Worm (Caenorhabditis elegans) whole organism, L1 larva: ENCODE measurements around the gene try-9.
A peak's percentile ranks its signal among the peaks of the same experiment; 100 is the strongest.

ENCODE experiments used
- C34B4.2 ChIP-seq: sonication (generic microtip); optimal IDR thresholded peaks from 2 replicates; lab custom pipeline; 2017; ENCODE audit warnings: mild to moderate bottlenecking, missing genetic modification characterization, missing compliant biosample characterization
- F16B12.6 ChIP-seq: fragments of 150-350 bp; optimal IDR thresholded peaks from 2 replicates; lab custom pipeline; 2014; ENCODE audit warnings: missing biosample characterization, missing genetic modification characterization
- Y116A8C.19 ChIP-seq: sonication (generic microtip); optimal IDR thresholded peaks from 2 replicates; lab custom pipeline; 2016; ENCODE audit warnings: missing compliant biosample characterization, missing genetic modification characterization, borderline replicate concordance
- alr-1 ChIP-seq: fragments of 200-800 bp; sonication (Bioruptor generic); optimal IDR thresholded peaks from 2 replicates; lab custom pipeline; 2018; ENCODE audit warnings: borderline replicate concordance, mild to moderate bottlenecking, missing genetic modification characterization, missing compliant biosample characterization
- ama-1 ChIP-seq: fragments of 150-350 bp; optimal IDR thresholded peaks from 2 replicates; lab custom pipeline; 2014
- blmp-1 ChIP-seq: fragments of 150-350 bp; optimal IDR thresholded peaks from 2 replicates; lab custom pipeline; 2014; ENCODE audit warnings: missing biosample characterization, missing genetic modification characterization
- ceh-63 ChIP-seq: fragments of 200-800 bp; sonication (Bioruptor generic); optimal IDR thresholded peaks from 2 replicates; lab custom pipeline; 2018; ENCODE audit warnings: mild to moderate bottlenecking, missing genetic modification characterization, missing compliant biosample characterization
- ceh-88 ChIP-seq: fragments of 200-800 bp; sonication (Bioruptor generic); IDR thresholded peaks from 2 replicates; pipeline ENCODE4 v1.3.6; 2022; ENCODE audit warnings: missing genetic modification characterization, missing compliant biosample characterization
- ces-1 ChIP-seq: fragments of 150-350 bp; optimal IDR thresholded peaks from 2 replicates; lab custom pipeline; 2014; ENCODE audit warnings: missing biosample characterization, missing genetic modification reagents, missing genetic modification characterization
- dsc-1 ChIP-seq: sonication (generic microtip); optimal IDR thresholded peaks from 2 replicates; lab custom pipeline; 2016; ENCODE audit warnings: mild to moderate bottlenecking, missing genetic modification characterization, missing compliant biosample characterization
- efl-1 ChIP-seq, 4 experiments: fragments of 150-350 bp; optimal IDR thresholded peaks in 3 of 4; peaks in 1 of 4; 1 replicate in 1 of 4; 2 replicates in 3 of 4; lab custom pipeline; 2014; ENCODE audit warnings: missing biosample characterization in 2 of 4, missing genetic modification characterization in 2 of 4, missing genetic modification reagents in 2 of 4
- egl-13 ChIP-seq: sonication (generic microtip); optimal IDR thresholded peaks from 2 replicates; lab custom pipeline; 2016; ENCODE audit warnings: missing genotype, missing genetic modification reagents, missing genetic modification characterization, missing compliant biosample characterization
- elt-2 ChIP-seq: sonication (generic microtip); optimal IDR thresholded peaks from 2 replicates; lab custom pipeline; 2016; ENCODE audit warnings: missing genetic modification characterization, mild to moderate bottlenecking, inconsistent platforms, missing compliant biosample characterization, missing genetic modification reagents
- fkh-4 ChIP-seq: sonication (generic microtip); optimal IDR thresholded peaks from 2 replicates; lab custom pipeline; 2016; ENCODE audit warnings: missing compliant biosample characterization, missing genetic modification characterization, borderline replicate concordance
- fkh-8 ChIP-seq: sonication (generic microtip); optimal IDR thresholded peaks from 2 replicates; lab custom pipeline; 2016; ENCODE audit warnings: mild to moderate bottlenecking, missing genetic modification characterization, missing compliant biosample characterization
- hlh-4 ChIP-seq: sonication (generic microtip); optimal IDR thresholded peaks from 2 replicates; lab custom pipeline; 2016; ENCODE audit warnings: mild to moderate bottlenecking, missing genetic modification characterization, missing compliant biosample characterization
- lin-13 ChIP-seq: fragments of 150-350 bp; optimal IDR thresholded peaks from 2 replicates; lab custom pipeline; 2014; ENCODE audit warnings: missing biosample characterization, missing genetic modification reagents, missing genetic modification characterization
- lin-14 ChIP-seq: fragments of 200-800 bp; sonication (Bioruptor generic); optimal IDR thresholded peaks from 2 replicates; lab custom pipeline; 2018; ENCODE audit warnings: mild to moderate bottlenecking, missing genetic modification characterization, moderate library complexity, missing compliant biosample characterization
- lin-35 ChIP-seq, 2 experiments: fragments of 150-350 bp; optimal IDR thresholded peaks; 2 replicates each; lab custom pipeline; 2014; ENCODE audit warnings: missing biosample characterization in 2 of 2, missing genetic modification characterization in 2 of 2, missing genetic modification reagents in 2 of 2
- lin-39 ChIP-seq: fragments of 150-350 bp; optimal IDR thresholded peaks from 2 replicates; lab custom pipeline; 2014; ENCODE audit warnings: missing biosample characterization, missing genetic modification reagents, missing genetic modification characterization
- lir-3 ChIP-seq: sonication (generic microtip); optimal IDR thresholded peaks from 2 replicates; lab custom pipeline; 2016; ENCODE audit warnings: mild to moderate bottlenecking, missing genetic modification characterization, moderate library complexity, missing compliant biosample characterization; ENCODE audit not compliant: poor library complexity
- lsy-2 ChIP-seq, 2 experiments: fragments of 150-350 bp; optimal IDR thresholded peaks; 2 replicates each; lab custom pipeline; 2014; ENCODE audit warnings: missing biosample characterization in 2 of 2, missing genetic modification characterization in 2 of 2
- mef-2 ChIP-seq: fragments of 150-350 bp; optimal IDR thresholded peaks from 2 replicates; lab custom pipeline; 2014; ENCODE audit warnings: missing biosample characterization, missing genetic modification characterization
- nhr-11 ChIP-seq: fragments of 150-350 bp; optimal IDR thresholded peaks from 2 replicates; lab custom pipeline; 2014; ENCODE audit warnings: missing biosample characterization, missing genetic modification characterization
- nhr-12 ChIP-seq: sonication (generic microtip); optimal IDR thresholded peaks from 2 replicates; lab custom pipeline; 2017; ENCODE audit warnings: missing biosample characterization, missing genetic modification characterization
- nhr-237 ChIP-seq: fragments of 150-350 bp; optimal IDR thresholded peaks from 2 replicates; lab custom pipeline; 2014; ENCODE audit warnings: missing biosample characterization, missing genetic modification characterization
- nhr-28 ChIP-seq: fragments of 150-350 bp; optimal IDR thresholded peaks from 2 replicates; lab custom pipeline; 2014; ENCODE audit warnings: missing biosample characterization, missing genetic modification characterization
- nhr-47 ChIP-seq: sonication (generic microtip); optimal IDR thresholded peaks from 2 replicates; lab custom pipeline; 2016; ENCODE audit warnings: mild to moderate bottlenecking, missing genetic modification characterization, moderate library complexity, missing compliant biosample characterization
- nhr-71 ChIP-seq: sonication (generic microtip); optimal IDR thresholded peaks from 2 replicates; lab custom pipeline; 2016; ENCODE audit warnings: mild to moderate bottlenecking, missing genetic modification characterization, moderate library complexity, missing compliant biosample characterization
- nhr-76 ChIP-seq: sonication (generic microtip); optimal IDR thresholded peaks from 2 replicates; lab custom pipeline; 2017; ENCODE audit warnings: missing biosample characterization, missing genetic modification characterization
- nhr-84 ChIP-seq: sonication (generic microtip); optimal IDR thresholded peaks from 2 replicates; lab custom pipeline; 2017; ENCODE audit warnings: missing biosample characterization, missing genetic modification characterization
- nhr-85 ChIP-seq: sonication (generic microtip); peaks from one replicate; lab custom pipeline; 2016; ENCODE audit warnings: missing genetic modification characterization, inconsistent platforms, missing compliant biosample characterization
- pag-3 ChIP-seq: sonication (generic microtip); optimal IDR thresholded peaks from 2 replicates; lab custom pipeline; 2017; ENCODE audit warnings: missing genetic modification characterization, mild to moderate bottlenecking, missing compliant biosample characterization, antibody characterized with exemption, borderline replicate concordance; ENCODE audit not compliant: insufficient read depth
- pqm-1 ChIP-seq: sonication (generic microtip); optimal IDR thresholded peaks from 3 replicates; lab custom pipeline; 2017; ENCODE audit warnings: missing biosample characterization, missing genetic modification characterization
- snpc-4 ChIP-seq: fragments of 150-350 bp; optimal IDR thresholded peaks from 2 replicates; lab custom pipeline; 2014; ENCODE audit warnings: missing biosample characterization, missing genetic modification characterization
- snu-23 ChIP-seq: sonication (generic microtip); optimal IDR thresholded peaks from 2 replicates; lab custom pipeline; 2016; ENCODE audit warnings: missing genetic modification characterization, missing compliant biosample characterization
- sox-4 ChIP-seq: sonication (generic microtip); optimal IDR thresholded peaks from 2 replicates; lab custom pipeline; 2016; ENCODE audit warnings: missing genetic modification characterization, missing compliant biosample characterization
- sptf-1 ChIP-seq: fragments of 150-350 bp; optimal IDR thresholded peaks from 2 replicates; lab custom pipeline; 2014; ENCODE audit warnings: missing biosample characterization, missing genetic modification characterization
- unc-130 ChIP-seq: fragments of 150-350 bp; optimal IDR thresholded peaks from 2 replicates; lab custom pipeline; 2017; ENCODE audit warnings: missing biosample characterization, missing genetic modification characterization, inconsistent platforms
- vab-15 ChIP-seq: sonication (generic microtip); optimal IDR thresholded peaks from 2 replicates; lab custom pipeline; 2017; ENCODE audit warnings: missing genotype, mild to moderate bottlenecking, missing genetic modification characterization, missing compliant biosample characterization
- zag-1 ChIP-seq: fragments of 150-350 bp; optimal IDR thresholded peaks from 2 replicates; lab custom pipeline; 2014; ENCODE audit warnings: missing biosample characterization, missing genetic modification characterization
- ztf-11 ChIP-seq, 2 experiments: sonication (generic microtip); optimal IDR thresholded peaks; 2 replicates each; lab custom pipeline; 2016 to 2017; ENCODE audit warnings: missing genetic modification characterization in 2 of 2, missing biosample characterization in 1 of 2, missing compliant biosample characterization in 1 of 2
- ztf-4 ChIP-seq: fragments of 150-350 bp; optimal IDR thresholded peaks from 2 replicates; lab custom pipeline; 2014; ENCODE audit warnings: missing biosample characterization, missing genetic modification characterization

try-9 gene

DNA sequence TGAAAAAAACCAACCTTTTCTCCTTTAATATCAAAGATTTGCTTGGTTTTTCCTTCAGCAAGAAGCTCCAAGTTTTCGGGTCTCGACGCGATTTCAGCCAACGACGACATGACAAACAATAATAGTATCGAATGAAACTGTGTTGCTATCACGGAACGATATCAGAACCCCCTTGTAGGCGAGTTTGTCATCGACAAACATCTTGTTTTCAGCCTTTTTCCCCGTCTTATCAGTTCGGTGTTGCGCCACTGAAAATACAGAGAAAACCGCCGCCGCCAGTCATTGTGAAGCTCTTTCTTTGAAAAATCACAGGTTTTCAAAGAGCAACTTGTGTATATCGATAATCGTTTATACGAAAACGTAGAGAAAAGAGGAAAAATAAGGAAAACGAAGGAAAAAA is 4.4 kb downstream of the try-9 start, which contains the start of gene paic-1:
paic-1 (minus strand) TSS at position 120 of the 400 bp plus-strand sequence.
- no peak for TF ChIP-seq snpc-4 (tag; lab: Kevin White, UChicago)
- peak; percentile 4 for TF ChIP-seq nhr-71
- TF ChIP-seq nhr-76 = no peak
- no peak for TF ChIP-seq ztf-11 (tag; optimal IDR thresholded peaks at IDR 0.05; lab: Kevin White, UChicago)
- TF ChIP-seq elt-2 (tag; lab: Kevin White, UChicago) = peak; percentile 72
- TF ChIP-seq nhr-84 (tag; lab: Kevin White, UChicago) = no peak
- no peak for TF ChIP-seq mef-2 (tag; lab: Kevin White, UChicago)
- no peak for TF ChIP-seq ama-1 (lab: Kevin White, UChicago)
- TF ChIP-seq ceh-63 (GFP tag; lab: Kevin White, UChicago) = no peak
- TF ChIP-seq nhr-47 = peak; percentile 28
- no peak for TF ChIP-seq nhr-85 (tag; lab: Kevin White, UChicago)
- TF ChIP-seq lin-14 (GFP tag; lab: Kevin White, UChicago) = no peak

DNA sequence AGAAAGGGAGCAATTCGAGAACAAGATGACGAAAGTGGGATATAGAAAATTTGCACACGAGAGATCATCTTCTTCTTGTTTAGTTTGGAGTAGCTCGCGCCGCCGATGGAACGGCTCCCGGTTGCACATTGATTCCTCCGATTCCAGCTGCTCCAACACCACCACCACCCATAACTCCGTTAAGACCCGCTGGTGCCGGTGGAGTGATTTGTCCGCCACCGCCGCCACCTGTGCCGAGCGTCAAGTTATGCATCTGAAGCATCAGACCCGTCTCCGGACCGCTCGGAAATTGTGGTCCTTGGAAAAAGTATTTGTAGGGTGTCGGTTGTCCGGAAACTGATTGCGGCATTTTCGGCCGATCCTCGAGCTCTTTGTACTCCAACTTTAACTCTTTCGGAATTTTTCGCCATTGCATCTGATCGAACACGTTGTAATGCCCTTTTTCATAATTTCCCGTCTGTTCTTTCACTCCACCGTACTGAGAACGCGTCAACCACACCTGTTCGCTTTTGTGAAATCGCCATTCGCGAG is 4.9 kb downstream of the try-9 start:
- TF ChIP-seq hlh-4 (tag; lab: Kevin White, UChicago) = no peak
- no peak for TF ChIP-seq dsc-1
- no peak for TF ChIP-seq nhr-237 (tag; lab: Kevin White, UChicago)
- TF ChIP-seq nhr-12 (tag; lab: Kevin White, UChicago) = no peak
- no peak for TF ChIP-seq efl-1 (optimal IDR thresholded peaks at IDR 0.05; lab: Kevin White, UChicago)
- peak in 1 of 2 experiments; percentile 8 for TF ChIP-seq efl-1 (GFP tag; optimal IDR thresholded peaks at IDR 0.05 in 1 of 2; lab: Kevin White, UChicago)
- TF ChIP-seq Y116A8C.19 = no peak
- no peak for TF ChIP-seq fkh-8

DNA sequence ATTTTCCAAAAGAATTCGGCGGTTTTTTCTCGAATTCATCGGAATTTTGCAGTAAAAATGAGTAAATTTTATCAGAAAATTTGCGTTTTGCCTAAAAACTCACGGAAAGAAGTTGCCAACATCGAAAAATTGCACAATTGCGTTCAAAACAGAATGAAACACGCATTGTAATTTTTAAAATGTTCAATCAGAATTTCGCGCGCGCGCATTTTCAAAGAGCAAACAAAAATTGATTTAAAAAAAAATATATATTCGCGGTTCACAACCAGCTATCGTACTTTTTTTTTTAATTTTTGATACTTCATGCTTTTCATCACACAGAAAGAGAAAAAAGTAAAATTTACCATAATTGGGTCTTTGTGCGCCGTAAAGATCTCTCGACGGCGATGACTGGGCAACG is 6.9 kb downstream of the try-9 start:
- TF ChIP-seq ceh-63 (GFP tag; lab: Kevin White, UChicago) (no peak), ztf-11 (tag; optimal IDR thresholded peaks at IDR 0.05; lab: Kevin White, UChicago) (no peak), sox-4 (tag; lab: Kevin White, UChicago) (no peak), nhr-28 (tag; lab: Kevin White, UChicago) (no peak), lin-14 (GFP tag; lab: Kevin White, UChicago) (no peak), pqm-1 (tag; lab: Kevin White, UChicago) (no peak), dsc-1 (no peak), C34B4.2 (tag; lab: Kevin White, UChicago) (no peak), sptf-1 (no peak), mef-2 (tag; lab: Kevin White, UChicago) (no peak), nhr-76 (no peak), nhr-237 (tag; lab: Kevin White, UChicago) (no peak), lin-35 (GFP tag; optimal IDR thresholded peaks at IDR 0.05; lab: Kevin White, UChicago) (no peak), zag-1 (tag; lab: Kevin White, UChicago) (no peak), lsy-2 (tag; optimal IDR thresholded peaks at IDR 0.05; lab: Kevin White, UChicago) (no peak), unc-130 (tag; lab: Kevin White, UChicago) (no peak), fkh-4 (tag; lab: Kevin White, UChicago) (no peak), nhr-71 (no peak), ztf-4 (tag; lab: Kevin White, UChicago) (no peak), snu-23 (GFP tag; lab: Kevin White, UChicago) (no peak)

DNA sequence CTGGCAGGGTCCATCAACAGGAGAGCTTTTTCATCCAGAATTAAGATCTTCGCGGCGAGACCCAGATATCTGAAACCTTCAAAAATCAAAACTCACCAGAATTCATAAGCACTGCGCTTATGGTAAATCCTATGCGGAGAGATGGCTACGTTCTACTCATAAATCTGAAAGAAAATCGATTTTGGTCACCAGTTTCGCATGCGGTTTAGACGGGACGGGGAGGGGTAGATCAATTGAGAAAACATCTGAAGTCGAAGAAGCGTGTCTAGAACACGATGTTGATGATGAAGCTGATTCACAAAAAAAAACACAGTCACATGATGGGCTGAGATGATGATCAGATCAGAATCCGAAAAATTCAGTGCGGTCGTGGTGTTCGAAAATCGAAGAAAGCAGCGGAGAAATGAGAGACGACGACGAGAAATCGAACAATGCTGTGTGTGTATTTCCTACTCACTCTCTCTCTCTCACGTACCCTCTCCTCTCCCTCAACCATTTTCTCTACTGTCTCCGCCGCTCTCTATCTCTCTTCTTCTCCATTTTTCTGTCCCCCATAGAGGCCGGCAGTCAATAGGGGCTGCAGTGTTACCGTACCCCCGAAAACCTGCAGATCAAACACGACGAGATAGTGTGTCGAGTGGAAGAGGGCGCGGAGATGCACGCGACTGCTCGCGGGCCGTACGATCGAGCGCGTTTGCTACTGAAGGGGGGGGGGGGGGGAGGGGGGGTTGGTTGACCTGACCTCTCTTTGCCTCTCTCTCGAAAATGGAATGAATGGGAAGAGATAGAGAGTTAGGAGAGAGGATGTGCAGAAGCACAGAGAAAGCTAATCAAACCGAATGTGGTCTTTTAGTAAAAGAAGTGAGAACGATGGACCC is 8.5 kb downstream of the try-9 start, which contains the start of gene ntl-2:
ntl-2 (minus strand) TSS at position 171 of the 878 bp plus-strand sequence.
- peak; percentile 79 for TF ChIP-seq nhr-11 (tag; lab: Kevin White, UChicago)
- peak; percentile 97 for TF ChIP-seq lin-13 (GFP tag; lab: Kevin White, UChicago)
- TF ChIP-seq F16B12.6 (tag; lab: Kevin White, UChicago) = peak; percentile 66
- no peak for TF ChIP-seq hlh-4 (tag; lab: Kevin White, UChicago)
- TF ChIP-seq ceh-88 (GFP tag; lab: Robert Waterston, UW) = peak; percentile 82
- no peak for TF ChIP-seq Y116A8C.19
- no peak for TF ChIP-seq ces-1 (GFP tag; lab: Kevin White, UChicago)
- TF ChIP-seq C34B4.2 (tag; lab: Kevin White, UChicago) = peak; percentile 70
- no peak for TF ChIP-seq zag-1 (tag; lab: Kevin White, UChicago)
- TF ChIP-seq vab-15 (tag; lab: Kevin White, UChicago) = peak; percentile 95
- TF ChIP-seq nhr-28 (tag; lab: Kevin White, UChicago) = no peak
- TF ChIP-seq lin-39 = peak; percentile 77
- TF ChIP-seq egl-13 (tag; lab: Kevin White, UChicago) = peak; percentile 87
- no peak for TF ChIP-seq pag-3 (tag; lab: Kevin White, UChicago)
- TF ChIP-seq blmp-1 (tag; lab: Kevin White, UChicago) = peak; percentile 59
- TF ChIP-seq alr-1 = no peak
- TF ChIP-seq elt-2 (tag; lab: Kevin White, UChicago) = peak; percentile 98
- TF ChIP-seq lir-3 (tag; lab: Kevin White, UChicago) = peak; percentile 85
- no peak for TF ChIP-seq nhr-84 (tag; lab: Kevin White, UChicago)
- peak; percentile 98 for TF ChIP-seq nhr-71
